Worm (Caenorhabditis elegans) whole organism, young adult: Measurements from ENCODE around the gene Y69A2AR.47.
A peak's percentile ranks its signal among the peaks of the same experiment; 100 is the strongest.

Source experiments
- Y53F4B.3 ChIP-seq: fragments of 200-800 bp; sonication (Bioruptor generic); IDR thresholded peaks from 2 replicates; pipeline ENCODE4 v1.3.6; 2022; ENCODE audit warnings: missing genetic modification reagents, missing genetic modification characterization, missing compliant biosample characterization
- ama-1 ChIP-seq, 3 experiments: fragments of 150-350 bp in 1 of 3; sonication (generic microtip) in 2 of 3; optimal IDR thresholded peaks; 2 replicates each; lab custom pipeline; 2014 to 2018; ENCODE audit warnings: missing biosample characterization in 2 of 3, missing genetic modification characterization in 2 of 3, missing genetic modification reagents in 2 of 3
- attf-6 ChIP-seq: fragments of 200-800 bp; sonication (Bioruptor generic); IDR thresholded peaks from 2 replicates; pipeline ENCODE4 v1.3.6; 2022; ENCODE audit warnings: missing genetic modification reagents, missing genetic modification characterization, missing compliant biosample characterization
- egrh-3 ChIP-seq: fragments of 200-800 bp; sonication (Bioruptor generic); IDR thresholded peaks from 2 replicates; pipeline ENCODE4 v1.3.6; 2022; ENCODE audit warnings: missing genetic modification reagents, missing genetic modification characterization, missing compliant biosample characterization
- hlh-12 ChIP-seq: sonication (generic microtip); optimal IDR thresholded peaks from 2 replicates; lab custom pipeline; 2016; ENCODE audit warnings: missing genetic modification characterization, missing compliant biosample characterization
- hlh-26 ChIP-seq: fragments of 200-800 bp; sonication (Bioruptor generic); conservative IDR thresholded peaks from 2 replicates; pipeline ENCODE4 v1.3.6; 2022; ENCODE audit warnings: missing genetic modification reagents, missing genetic modification characterization, missing compliant biosample characterization
- madf-10 ChIP-seq: sonication (generic microtip); optimal IDR thresholded peaks from 2 replicates; lab custom pipeline; 2016; ENCODE audit warnings: mild to moderate bottlenecking, missing genetic modification characterization, missing compliant biosample characterization
- nhr-120 ChIP-seq: fragments of 200-800 bp; sonication (Bioruptor generic); IDR thresholded peaks from 2 replicates; pipeline ENCODE4 v1.3.6; 2022; ENCODE audit warnings: missing genetic modification characterization, missing compliant biosample characterization
- pha-4 ChIP-seq: fragments of 150-350 bp; sonication (generic microtip); optimal IDR thresholded peaks from 2 replicates; lab custom pipeline; 2014; ENCODE audit warnings: missing biosample characterization, missing genetic modification reagents, missing genetic modification characterization
- rec-8 ChIP-seq, 2 experiments: sonication (generic microtip); optimal IDR thresholded peaks; 2 replicates each; lab custom pipeline; 2016; ENCODE audit warnings: mild to moderate bottlenecking in 2 of 2, missing genetic modification characterization in 2 of 2, missing genetic modification reagents in 2 of 2, missing genotype in 2 of 2, missing biosample characterization in 1 of 2, missing compliant biosample characterization in 1 of 2, moderate library complexity in 1 of 2
- rpc-1 ChIP-seq, 2 experiments: fragments of 150-350 bp in 1 of 2; sonication (generic microtip) in 1 of 2; optimal IDR thresholded peaks; 2 replicates each; lab custom pipeline; 2014 to 2018; ENCODE audit warnings: missing biosample characterization in 1 of 2, missing genetic modification characterization in 1 of 2, missing genetic modification reagents in 1 of 2, missing genotype in 1 of 2
- ztf-18 ChIP-seq: sonication (generic microtip); optimal IDR thresholded peaks from 2 replicates; lab custom pipeline; 2016; ENCODE audit warnings: missing genotype, mild to moderate bottlenecking, missing genetic modification characterization, missing compliant biosample characterization
- ztf-6 ChIP-seq: fragments of 200-800 bp; sonication (Bioruptor generic); IDR thresholded peaks from 2 replicates; pipeline ENCODE4 v1.3.6; 2022; ENCODE audit warnings: missing genetic modification reagents, missing genetic modification characterization, missing compliant biosample characterization

- TF ChIP-seq ztf-18 (tag; lab: Kevin White, UChicago), result no peak
- no peak for TF ChIP-seq ztf-6 (GFP tag; lab: Robert Waterston, UW)
- no peak for TF ChIP-seq rec-8 (tag; optimal IDR thresholded peaks at IDR 0.05; lab: Kevin White, UChicago)
- TF ChIP-seq ama-1 (optimal IDR thresholded peaks at IDR 0.05; lab: Kevin White, UChicago), result no peak
- TF ChIP-seq ama-1 (GFP tag; optimal IDR thresholded peaks at IDR 0.05; lab: Kevin White, UChicago), result no peak
- TF ChIP-seq pha-4, result no peak
- TF ChIP-seq hlh-26 (GFP tag; lab: Robert Waterston, UW), result no peak
- TF ChIP-seq madf-10 (tag; lab: Kevin White, UChicago), result no peak
- TF ChIP-seq egrh-3 (GFP tag; lab: Robert Waterston, UW), result peak; percentile 16; the same call in 1 of the 2 replicates
- no peak for TF ChIP-seq rpc-1 (optimal IDR thresholded peaks at IDR 0.05; lab: Kevin White, UChicago)
- TF ChIP-seq rpc-1 (tag; optimal IDR thresholded peaks at IDR 0.05; lab: Kevin White, UChicago), result no peak
- TF ChIP-seq Y53F4B.3, result no peak
- no peak for TF ChIP-seq attf-6 (GFP tag; lab: Robert Waterston, UW)
- no peak for TF ChIP-seq nhr-120 (GFP tag; lab: Robert Waterston, UW)
- TF ChIP-seq hlh-12 (tag; lab: Kevin White, UChicago), result no peak
Measured at ce11 chrIV:2552855-2553254, 44.7 kb upstream of the Y69A2AR.47 start.
